Worm (Caenorhabditis elegans): ENCODE results near the gene bath-13.

bath-13 gene

DNA sequence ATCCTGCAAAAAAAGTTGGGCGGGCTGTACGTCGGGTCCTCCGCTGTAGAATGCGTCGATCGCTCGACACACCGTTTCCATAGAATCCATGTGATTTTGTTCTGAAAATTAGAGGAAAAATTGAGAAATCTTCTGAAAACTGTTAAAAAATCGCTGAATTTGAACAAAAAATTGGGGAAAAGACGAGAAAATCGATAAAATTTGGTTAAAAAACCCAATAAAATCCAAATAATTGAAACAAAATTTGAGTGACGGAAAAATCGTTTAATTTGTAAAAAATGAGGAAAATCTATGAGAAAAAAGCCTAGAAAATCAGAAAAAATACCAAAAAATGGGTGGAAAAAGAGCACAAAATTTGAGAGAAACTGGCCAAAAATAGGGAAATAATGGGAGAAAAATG, 48.6 kb downstream of the bath-13 start, which contains the start of gene tsr-1:
TSS of gene tsr-1 (minus strand) at position 101 of the 400 bp plus-strand sequence.
- TF ChIP-seq snu-23 (GFP tag; optimal IDR thresholded peaks at IDR 0.05) = no peak
- TF ChIP-seq nhr-28 (tag; optimal IDR thresholded peaks at IDR 0.05) = no peak
- no peak for TF ChIP-seq unc-62 (GFP tag; optimal IDR thresholded peaks at IDR 0.05)
- no peak for TF ChIP-seq mdl-1 (tag; optimal IDR thresholded peaks at IDR 0.05)
- no peak for TF ChIP-seq skn-1 (tag; optimal IDR thresholded peaks at IDR 0.05)
- no peak for TF ChIP-seq zag-1 (tag; optimal IDR thresholded peaks at IDR 0.05)
- TF ChIP-seq lin-35 (GFP tag; optimal IDR thresholded peaks at IDR 0.05) = no peak
- no peak for TF ChIP-seq swsn-7 (tag; optimal IDR thresholded peaks at IDR 0.05)
- TF ChIP-seq isw-1 (GFP tag; IDR thresholded peaks at IDR 0.05) = no peak
- TF ChIP-seq nhr-12 (tag; optimal IDR thresholded peaks at IDR 0.05) = no peak
- TF ChIP-seq dpl-1 (GFP tag; optimal IDR thresholded peaks at IDR 0.05) = no peak
- TF ChIP-seq irx-1 (tag; optimal IDR thresholded peaks at IDR 0.05) = no peak
- TF ChIP-seq jun-1 (tag; optimal IDR thresholded peaks at IDR 0.05) = no peak

All from whole organism, L1 larva.